Worm (Caenorhabditis elegans) whole organism, L4 larva: Measurements from ENCODE around the gene cav-1.
A peak's percentile ranks its signal among the peaks of the same experiment; 100 is the strongest.

ENCODE experiments used
- D1046.2 ChIP-seq: fragments of 200-800 bp; sonication (Bioruptor generic); IDR thresholded peaks from 2 replicates; pipeline ENCODE4 v1.3.6; 2022; ENCODE audit warnings: missing genetic modification characterization, missing compliant biosample characterization
- F10B5.3 ChIP-seq: sonication (generic microtip); optimal IDR thresholded peaks from 2 replicates; lab custom pipeline; 2016; ENCODE audit warnings: mild to moderate bottlenecking, missing genetic modification characterization, missing compliant biosample characterization
- F26F4.8 ChIP-seq: fragments of 200-800 bp; sonication (Bioruptor generic); conservative IDR thresholded peaks from 2 replicates; pipeline ENCODE4 v1.3.6; 2022; ENCODE audit warnings: missing genetic modification characterization, missing compliant biosample characterization
- F37D6.2 ChIP-seq: sonication (generic microtip); optimal IDR thresholded peaks from 2 replicates; lab custom pipeline; 2016; ENCODE audit warnings: mild to moderate bottlenecking, missing genetic modification characterization, missing compliant biosample characterization
- F49E8.2 ChIP-seq: sonication (generic microtip); optimal IDR thresholded peaks from 2 replicates; lab custom pipeline; 2016; ENCODE audit warnings: missing compliant biosample characterization, mild to moderate bottlenecking, missing genetic modification characterization, borderline replicate concordance
- T26A8.4 ChIP-seq: fragments of 200-800 bp; sonication (Bioruptor generic); IDR thresholded peaks from 2 replicates; pipeline ENCODE4 v1.3.6; 2022; ENCODE audit warnings: missing genetic modification characterization, missing compliant biosample characterization
- aly-2 ChIP-seq: sonication (generic microtip); optimal IDR thresholded peaks from 2 replicates; lab custom pipeline; 2018; ENCODE audit warnings: missing biosample characterization, missing genetic modification characterization
- ceh-32 ChIP-seq: sonication (generic microtip); optimal IDR thresholded peaks from 2 replicates; lab custom pipeline; 2016; ENCODE audit warnings: mild to moderate bottlenecking, missing genetic modification characterization, missing compliant biosample characterization; ENCODE audit not compliant: poor library complexity
- daf-12 ChIP-seq: fragments of 150-350 bp; optimal IDR thresholded peaks from 2 replicates; lab custom pipeline; 2014; ENCODE audit warnings: missing biosample characterization, missing genetic modification reagents, missing genetic modification characterization
- daf-16 ChIP-seq, 3 experiments: sonication (generic microtip); optimal IDR thresholded peaks; 2 replicates each; lab custom pipeline; 2016 to 2017; ENCODE audit warnings: missing genetic modification characterization in 3 of 3, missing genetic modification reagents in 3 of 3, mild to moderate bottlenecking in 2 of 3, missing compliant biosample characterization in 2 of 3, missing biosample characterization in 1 of 3, moderate library complexity in 1 of 3
- daf-8 ChIP-seq: fragments of 200-800 bp; sonication (Bioruptor generic); IDR thresholded peaks from 2 replicates; pipeline ENCODE4 v1.3.6; 2022; ENCODE audit warnings: missing genetic modification characterization, missing compliant biosample characterization
- dmd-6 ChIP-seq: fragments of 200-800 bp; sonication (Bioruptor generic); IDR thresholded peaks from 2 replicates; pipeline ENCODE4 v1.3.6; 2022; ENCODE audit warnings: missing genetic modification reagents, missing genetic modification characterization, missing compliant biosample characterization
- dmd-8 ChIP-seq: fragments of 200-800 bp; sonication (Bioruptor generic); IDR thresholded peaks from 2 replicates; pipeline ENCODE4 v1.3.6; 2022; ENCODE audit warnings: missing genetic modification characterization, missing compliant biosample characterization
- dmd-9 ChIP-seq: fragments of 200-800 bp; sonication (Bioruptor generic); IDR thresholded peaks from 2 replicates; pipeline ENCODE4 v1.3.6; 2022; ENCODE audit warnings: missing genetic modification reagents, missing genetic modification characterization, missing compliant biosample characterization
- duxl-1 ChIP-seq: sonication (generic microtip); optimal IDR thresholded peaks from 2 replicates; lab custom pipeline; 2016; ENCODE audit warnings: mild to moderate bottlenecking, missing genetic modification characterization, moderate library complexity, missing compliant biosample characterization; ENCODE audit not compliant: poor library complexity
- dve-1 ChIP-seq: sonication (generic microtip); optimal IDR thresholded peaks from 2 replicates; lab custom pipeline; 2017; ENCODE audit warnings: antibody characterized with exemption, mild to moderate bottlenecking, missing genetic modification characterization, missing compliant biosample characterization; ENCODE audit not compliant: insufficient read depth
- fkh-10 ChIP-seq: fragments of 150-350 bp; optimal IDR thresholded peaks from 2 replicates; lab custom pipeline; 2014; ENCODE audit warnings: missing biosample characterization, missing genetic modification reagents, missing genetic modification characterization
- hlh-11 ChIP-seq: fragments of 200-800 bp; sonication (Bioruptor generic); optimal IDR thresholded peaks from 2 replicates; lab custom pipeline; 2018; ENCODE audit warnings: mild to moderate bottlenecking, missing genetic modification characterization, missing compliant biosample characterization
- hlh-30 ChIP-seq: sonication (generic microtip); optimal IDR thresholded peaks from 2 replicates; lab custom pipeline; 2017; ENCODE audit warnings: antibody characterized with exemption, mild to moderate bottlenecking, missing genetic modification characterization, missing compliant biosample characterization; ENCODE audit not compliant: insufficient read depth
- lsy-2 ChIP-seq, 2 experiments: fragments of 150-350 bp in 1 of 2; sonication (generic microtip) in 1 of 2; optimal IDR thresholded peaks; 2 replicates each; lab custom pipeline; 2014 to 2017; ENCODE audit warnings: missing biosample characterization in 2 of 2, missing genetic modification characterization in 2 of 2
- mdl-1 ChIP-seq, 2 experiments: fragments of 150-350 bp in 1 of 2; sonication (generic microtip) in 1 of 2; optimal IDR thresholded peaks; 2 replicates each; lab custom pipeline; 2014 to 2017; ENCODE audit warnings: missing biosample characterization in 2 of 2, missing genetic modification characterization in 2 of 2
- mdt-29 ChIP-seq: fragments of 200-800 bp; sonication (Bioruptor generic); IDR thresholded peaks from 2 replicates; pipeline ENCODE4 v1.3.6; 2022; ENCODE audit warnings: missing genetic modification reagents, missing genetic modification characterization, missing compliant biosample characterization
- mep-1 ChIP-seq: fragments of 150-350 bp; sonication (generic microtip); optimal IDR thresholded peaks from 3 replicates; lab custom pipeline; 2014; ENCODE audit warnings: missing biosample characterization, missing genetic modification characterization
- mxl-3 ChIP-seq: fragments of 200-800 bp; sonication (Bioruptor generic); optimal IDR thresholded peaks from 2 replicates; lab custom pipeline; 2018; ENCODE audit warnings: mild to moderate bottlenecking, missing genetic modification characterization, missing compliant biosample characterization
- nhr-102 ChIP-seq: sonication (generic microtip); optimal IDR thresholded peaks from 2 replicates; lab custom pipeline; 2016; ENCODE audit warnings: mild to moderate bottlenecking, missing genetic modification characterization, moderate library complexity, missing compliant biosample characterization
- nhr-11 ChIP-seq: fragments of 150-350 bp; optimal IDR thresholded peaks from 2 replicates; lab custom pipeline; 2014; ENCODE audit warnings: missing biosample characterization, missing genetic modification characterization
- nhr-237 ChIP-seq: sonication (generic microtip); optimal IDR thresholded peaks from 2 replicates; lab custom pipeline; 2017; ENCODE audit warnings: missing biosample characterization, missing genetic modification characterization
- nhr-28 ChIP-seq: fragments of 150-350 bp; optimal IDR thresholded peaks from 2 replicates; lab custom pipeline; 2014; ENCODE audit warnings: missing biosample characterization, missing genetic modification characterization
- nhr-42 ChIP-seq: fragments of 200-800 bp; sonication (Bioruptor generic); IDR thresholded peaks from 2 replicates; pipeline ENCODE4 v1.3.6; 2022; ENCODE audit warnings: missing genetic modification characterization, missing compliant biosample characterization
- nhr-48 ChIP-seq: sonication (generic microtip); optimal IDR thresholded peaks from 2 replicates; lab custom pipeline; 2016; ENCODE audit warnings: mild to moderate bottlenecking, missing genetic modification characterization, missing compliant biosample characterization
- nhr-77 ChIP-seq: fragments of 150-350 bp; optimal IDR thresholded peaks from 2 replicates; lab custom pipeline; 2014; ENCODE audit warnings: missing biosample characterization, missing genetic modification characterization
- php-3 ChIP-seq: fragments of 200-800 bp; sonication (Bioruptor generic); IDR thresholded peaks from 2 replicates; pipeline ENCODE4 v1.3.6; 2022; ENCODE audit warnings: missing genetic modification reagents, missing genetic modification characterization, missing compliant biosample characterization
- tra-1 ChIP-seq: fragments of 200-800 bp; sonication (Bioruptor generic); IDR thresholded peaks from 2 replicates; pipeline ENCODE4 v1.3.6; 2022; ENCODE audit warnings: missing genetic modification reagents, missing genetic modification characterization, missing compliant biosample characterization

Gene cav-1

DNA sequence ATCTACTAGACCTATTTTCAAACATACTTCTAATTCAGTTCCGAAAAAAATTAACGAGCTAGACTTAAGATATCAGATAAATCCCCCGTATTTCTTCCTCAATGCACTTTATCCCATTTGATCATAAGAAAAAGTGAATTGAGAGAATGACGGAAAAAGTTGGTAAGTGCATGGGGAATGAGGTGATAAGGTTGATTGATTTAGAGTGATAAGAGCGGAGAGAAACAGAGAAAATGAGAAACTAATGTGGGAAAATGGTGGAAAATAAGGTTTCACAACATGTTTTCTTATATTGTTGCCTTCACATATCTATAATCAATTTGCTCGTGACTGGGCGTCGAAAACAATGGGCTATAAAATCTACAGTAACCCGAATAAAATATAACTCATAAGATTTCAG is 36.6 kb upstream of the cav-1 start (continued):
- TF ChIP-seq lsy-2 (tag; optimal IDR thresholded peaks at IDR 0.05; lab: Kevin White, UChicago) (peak in 1 of 2 experiments; percentile 72), T26A8.4 (GFP tag; lab: Robert Waterston, UW) (no peak), dmd-9 (no peak), nhr-77 (tag; lab: Kevin White, UChicago) (peak; percentile 13), nhr-237 (tag; lab: Kevin White, UChicago) (no peak), daf-8 (GFP tag; lab: Robert Waterston, UW) (no peak), duxl-1 (tag; lab: Kevin White, UChicago) (no peak), nhr-11 (tag; lab: Kevin White, UChicago) (peak; percentile 25), php-3 (GFP tag; lab: Robert Waterston, UW) (0 out of 2 replicates have a peak, but pooled peaks have one; percentile 62), nhr-28 (tag; lab: Kevin White, UChicago) (peak; percentile 72)

DNA sequence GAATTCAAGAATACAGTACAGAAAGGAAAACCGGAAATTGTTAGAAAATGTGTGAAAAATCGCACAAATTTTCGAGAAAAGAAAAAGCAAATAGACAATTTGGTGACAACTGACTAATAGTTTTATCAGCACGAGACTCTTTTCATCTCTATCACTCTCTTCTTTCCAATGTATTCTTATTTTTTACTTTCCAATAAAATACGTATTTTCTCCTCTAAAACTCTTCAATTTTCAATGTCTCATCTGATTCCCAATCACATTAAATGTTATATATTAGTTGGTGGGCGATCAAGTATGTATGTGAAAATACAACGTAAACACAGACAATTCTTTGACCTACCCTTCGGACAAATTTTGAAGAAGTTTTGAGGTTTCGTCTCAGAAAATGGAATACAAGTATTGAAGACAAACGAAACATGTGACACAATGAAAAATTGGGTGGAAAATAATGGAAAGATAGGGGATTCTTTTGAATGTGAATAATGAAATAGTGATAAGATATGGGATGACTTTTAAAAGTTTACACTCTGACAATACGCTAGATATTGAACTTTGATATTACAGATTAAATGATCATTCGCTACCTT is 35.0 kb upstream of the cav-1 start, which contains the start of gene cka-1:
cka-1 (minus strand) TSS at position 418 of the 587 bp plus-strand sequence.
- TF ChIP-seq mdt-29 (GFP tag; lab: Robert Waterston, UW) = no peak
- no peak for TF ChIP-seq F37D6.2 (tag; lab: Kevin White, UChicago)
- TF ChIP-seq dve-1 (tag; lab: Kevin White, UChicago) = peak; percentile 44
- TF ChIP-seq daf-16 (GFP tag; optimal IDR thresholded peaks at IDR 0.05; lab: Kevin White, UChicago) = no peak
- peak; percentile 57 for TF ChIP-seq daf-16 (tag; optimal IDR thresholded peaks at IDR 0.05; lab: Kevin White, UChicago)
- TF ChIP-seq daf-8 (GFP tag; lab: Robert Waterston, UW) = no peak
- peak; percentile 31 for TF ChIP-seq nhr-28 (tag; lab: Kevin White, UChicago)
- no peak for TF ChIP-seq F49E8.2
- peak in 1 of 2 experiments; percentile 59 for TF ChIP-seq mdl-1 (tag; optimal IDR thresholded peaks at IDR 0.05; lab: Kevin White, UChicago)
- 0 out of 2 replicates have a peak, but pooled peaks have one; percentile 21 for TF ChIP-seq tra-1 (GFP tag; lab: Robert Waterston, UW)
- peak; percentile 60 for TF ChIP-seq hlh-11 (tag; lab: Kevin White, UChicago)
- peak; percentile 51 for TF ChIP-seq hlh-30 (tag; lab: Kevin White, UChicago)
- TF ChIP-seq dmd-6 (GFP tag; lab: Robert Waterston, UW) = peak; percentile 61; the same call in 1 of the 2 replicates
- TF ChIP-seq php-3 (GFP tag; lab: Robert Waterston, UW) = peak; percentile 77
- no peak for TF ChIP-seq F10B5.3 (tag; lab: Kevin White, UChicago)

DNA sequence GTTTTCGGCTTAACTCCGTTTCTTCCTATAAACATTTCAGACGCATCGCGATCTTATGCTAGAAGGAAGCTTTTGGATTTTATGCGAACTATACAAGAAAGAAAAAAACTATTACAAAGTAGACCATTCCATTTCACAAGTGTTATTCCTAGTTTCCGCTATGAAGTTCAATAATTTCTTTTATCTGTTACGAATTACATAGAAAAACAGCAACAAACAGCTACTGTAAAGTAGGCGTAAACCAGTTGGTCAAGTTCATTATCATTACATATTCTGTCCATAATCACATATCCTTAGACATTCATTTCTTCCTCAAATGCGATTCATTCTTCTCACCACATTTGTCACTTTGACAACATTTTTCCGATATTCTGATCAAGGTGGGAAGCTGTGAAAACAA is 34.1 kb upstream of the cav-1 start, which contains the start of gene C28D4.10:
C28D4.10 (plus strand) TSS at position 301 of the 400 bp plus-strand sequence.
- TF ChIP-seq daf-16 (GFP tag; optimal IDR thresholded peaks at IDR 0.05; lab: Kevin White, UChicago) (no peak), daf-16 (tag; optimal IDR thresholded peaks at IDR 0.05; lab: Kevin White, UChicago) (no peak), dmd-8 (GFP tag; lab: Robert Waterston, UW) (no peak), F26F4.8 (GFP tag; lab: Robert Waterston, UW) (no peak), mep-1 (tag; lab: Kevin White, UChicago) (no peak), nhr-48 (no peak), mdl-1 (tag; optimal IDR thresholded peaks at IDR 0.05; lab: Kevin White, UChicago) (no peak), mxl-3 (GFP tag; lab: Kevin White, UChicago) (no peak), daf-12 (no peak), nhr-102 (no peak), D1046.2 (GFP tag; lab: Robert Waterston, UW) (no peak), nhr-42 (GFP tag; lab: Robert Waterston, UW) (no peak), aly-2 (tag; lab: Kevin White, UChicago) (no peak), fkh-10 (GFP tag; lab: Kevin White, UChicago) (no peak), ceh-32 (tag; lab: Kevin White, UChicago) (no peak)
